Fruit fly (Drosophila melanogaster): ENCODE measurements around the gene CG31735.

DNA sequence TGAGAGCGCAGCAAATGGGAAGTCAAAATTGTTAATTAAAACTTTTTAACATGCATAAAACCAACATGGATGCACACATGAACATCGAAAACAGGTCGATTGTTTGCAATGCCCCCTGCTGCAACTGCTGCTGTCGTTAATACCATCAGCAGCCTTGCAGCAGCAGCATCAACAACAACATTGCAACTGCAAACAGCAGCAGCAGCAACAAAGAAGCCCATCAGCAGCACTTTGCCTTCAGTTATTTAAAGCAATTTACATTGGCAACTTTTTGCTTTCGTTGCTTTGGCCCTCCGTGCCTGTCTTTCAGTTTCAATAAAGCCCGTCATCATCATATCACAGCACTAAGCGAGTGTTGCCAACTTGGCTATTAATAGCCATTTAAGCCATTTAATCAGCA is 12.1 kb downstream of the CG31735 start:
- no peak for TF ChIP-seq psq (optimal IDR thresholded peaks at IDR 0.05)
- no peak for TF ChIP-seq pan (optimal IDR thresholded peaks at IDR 0.05)
- TF ChIP-seq Dll (optimal IDR thresholded peaks at IDR 0.05) = no peak
- TF ChIP-seq usp (GFP tag; optimal IDR thresholded peaks at IDR 0.05) = no peak

Measured in whole organism.